Fruit fly (Drosophila melanogaster) whole organism, wandering third instar larva: Measurements from ENCODE around the gene scyl.
A peak's percentile ranks its signal among the peaks of the same experiment; 100 is the strongest.

ENCODE experiments used
- Abd-B ChIP-seq: fragments of >200 bp; optimal IDR thresholded peaks from 2 replicates; lab custom pipeline; 2017; ENCODE audit warnings: missing biosample characterization, missing genetic modification characterization
- CG32264 ChIP-seq: fragments of 200-800 bp; sonication (Bioruptor generic); optimal IDR thresholded peaks from 2 replicates; lab custom pipeline; 2016; ENCODE audit warnings: missing biosample characterization, missing genetic modification characterization
- CG9705 ChIP-seq: fragments of 200-800 bp; sonication (Bioruptor generic); optimal IDR thresholded peaks from 2 replicates; lab custom pipeline; 2018; ENCODE audit warnings: missing biosample characterization, mild to moderate bottlenecking, missing genetic modification characterization
- CrebA ChIP-seq: fragments of 200-800 bp; sonication (Bioruptor generic); optimal IDR thresholded peaks from 2 replicates; lab custom pipeline; 2016; ENCODE audit warnings: missing biosample characterization, mild to moderate bottlenecking, missing genetic modification characterization, borderline replicate concordance
- Dfd ChIP-seq: fragments of >200 bp; optimal IDR thresholded peaks from 2 replicates; lab custom pipeline; 2017; ENCODE audit warnings: missing biosample characterization, missing genetic modification characterization
- Dif ChIP-seq: fragments of 200-275, 200-300 bp; sonication (Bioruptor generic); optimal IDR thresholded peaks from 2 replicates; lab custom pipeline; 2018; ENCODE audit warnings: missing biosample characterization, missing genetic modification characterization; ENCODE audit not compliant: partially characterized antibody
- GATAd ChIP-seq: sonication (Bioruptor generic); optimal IDR thresholded peaks from 2 replicates; lab custom pipeline; 2016; ENCODE audit warnings: missing biosample characterization, missing genetic modification characterization
- HLH106 ChIP-seq: fragments of 200-800 bp; optimal IDR thresholded peaks from 3 replicates; lab custom pipeline; 2019; ENCODE audit warnings: missing biosample characterization, mild to moderate bottlenecking, missing genetic modification characterization, moderate library complexity
- Hnf4 ChIP-seq: fragments of 200-800 bp; sonication (Bioruptor generic); optimal IDR thresholded peaks from 2 replicates; lab custom pipeline; 2016; ENCODE audit warnings: missing biosample characterization, mild to moderate bottlenecking, missing genetic modification characterization
- Hr78 ChIP-seq: fragments of >200 bp; optimal IDR thresholded peaks from 2 replicates; lab custom pipeline; 2017; ENCODE audit warnings: missing biosample characterization, missing genetic modification characterization
- Hr83 ChIP-seq: fragments of 200-300 bp; sonication (Bioruptor generic); optimal IDR thresholded peaks from 2 replicates; lab custom pipeline; 2016; ENCODE audit warnings: missing biosample characterization, mild to moderate bottlenecking, missing genetic modification characterization, moderate library complexity; ENCODE audit not compliant: poor library complexity, severe bottlenecking
- Jra ChIP-seq: sonication (Bioruptor generic); optimal IDR thresholded peaks from 2 replicates; lab custom pipeline; 2016; ENCODE audit warnings: missing biosample characterization, missing genetic modification characterization
- Mio ChIP-seq: sonication (Bioruptor generic); optimal IDR thresholded peaks from 2 replicates; lab custom pipeline; 2016; ENCODE audit warnings: missing biosample characterization, missing genetic modification characterization
- Myc ChIP-seq: fragments of >200 bp; optimal IDR thresholded peaks from 2 replicates; lab custom pipeline; 2017
- N ChIP-seq: fragments of >200 bp; optimal IDR thresholded peaks from 2 replicates; lab custom pipeline; 2018; ENCODE audit warnings: missing biosample characterization, missing external identifiers, missing genetic modification characterization
- OdsH ChIP-seq: fragments of 200-800 bp; sonication (Bioruptor generic); optimal IDR thresholded peaks from 2 replicates; lab custom pipeline; 2016; ENCODE audit warnings: missing biosample characterization, mild to moderate bottlenecking, missing genetic modification characterization
- Rel ChIP-seq, 2 experiments: fragments of 200-800 bp; sonication (Bioruptor generic) in 1 of 2; optimal IDR thresholded peaks; 2 replicates in 1 of 2; 3 replicates in 1 of 2; lab custom pipeline; 2016 to 2019; ENCODE audit warnings: mild to moderate bottlenecking in 2 of 2, missing biosample characterization in 2 of 2, missing genetic modification characterization in 2 of 2, moderate library complexity in 1 of 2
- Sp1 ChIP-seq: fragments of 200-800 bp; sonication (Bioruptor generic); optimal IDR thresholded peaks from 3 replicates; lab custom pipeline; 2019; ENCODE audit warnings: missing biosample characterization, mild to moderate bottlenecking, missing genetic modification characterization, moderate library complexity
- Vsx2 ChIP-seq: fragments of 200-300, 225-300 bp; sonication (Bioruptor generic); optimal IDR thresholded peaks from 2 replicates; lab custom pipeline; 2018; ENCODE audit warnings: missing biosample characterization, missing genetic modification characterization; ENCODE audit not compliant: partially characterized antibody
- br ChIP-seq: fragments of 200-800 bp; sonication (Bioruptor generic); optimal IDR thresholded peaks from 2 replicates; lab custom pipeline; 2016; ENCODE audit warnings: missing biosample characterization, missing genetic modification characterization
- brk ChIP-seq: fragments of 200-800 bp; sonication (Bioruptor generic); optimal IDR thresholded peaks from 2 replicates; lab custom pipeline; 2016; ENCODE audit warnings: missing biosample characterization, mild to moderate bottlenecking, missing genetic modification characterization
- dl ChIP-seq, 2 experiments: fragments of 175-275, 200-275 bp in 1 of 2; fragments of 200-275 bp in 1 of 2; sonication (Bioruptor generic); optimal IDR thresholded peaks; lab custom pipeline; 2018; ENCODE audit warnings: mild to moderate bottlenecking in 2 of 2, missing biosample characterization in 2 of 2, missing genetic modification characterization in 2 of 2, moderate library complexity in 2 of 2; ENCODE audit not compliant: partially characterized antibody in 2 of 2, insufficient read depth in 1 of 2
- dmrt93B ChIP-seq: fragments of 200-800 bp; sonication (Bioruptor generic); optimal IDR thresholded peaks from 2 replicates; lab custom pipeline; 2018; ENCODE audit warnings: missing biosample characterization, mild to moderate bottlenecking, missing genetic modification characterization
- dsf ChIP-seq: sonication (Bioruptor generic); optimal IDR thresholded peaks from 2 replicates; lab custom pipeline; 2016; ENCODE audit warnings: missing biosample characterization, missing genetic modification characterization, borderline replicate concordance
- ey ChIP-seq: fragments of 200-800 bp; sonication (Bioruptor generic); optimal IDR thresholded peaks from 2 replicates; lab custom pipeline; 2016; ENCODE audit warnings: missing biosample characterization, missing genetic modification characterization
- foxo ChIP-seq, 2 experiments: fragments of 200-800 bp; sonication (Bioruptor generic); optimal IDR thresholded peaks; 2 replicates in 1 of 2; 3 replicates in 1 of 2; lab custom pipeline; 2016 to 2017; ENCODE audit warnings: missing biosample characterization in 2 of 2, missing genetic modification characterization in 2 of 2
- fru ChIP-seq: fragments of 200-800 bp; sonication (Bioruptor generic); optimal IDR thresholded peaks from 3 replicates; lab custom pipeline; 2016; ENCODE audit warnings: missing biosample characterization, mild to moderate bottlenecking, missing genetic modification characterization
- h ChIP-seq: fragments of 200-800 bp; sonication (Bioruptor generic); optimal IDR thresholded peaks from 3 replicates; lab custom pipeline; 2016; ENCODE audit warnings: missing biosample characterization, mild to moderate bottlenecking, missing genetic modification characterization
- jim ChIP-seq: fragments of 175-275, 200-325 bp; sonication (Bioruptor generic); optimal IDR thresholded peaks from 2 replicates; lab custom pipeline; 2016; ENCODE audit warnings: missing biosample characterization, mild to moderate bottlenecking, missing genetic modification characterization
- lola ChIP-seq: fragments of >200 bp; optimal IDR thresholded peaks from 2 replicates; lab custom pipeline; 2017; ENCODE audit warnings: missing biosample characterization, missing genetic modification characterization
- pan ChIP-seq: fragments of >200 bp; optimal IDR thresholded peaks from 2 replicates; lab custom pipeline; 2017
- psq ChIP-seq: fragments of 200-800 bp; sonication (Bioruptor generic); optimal IDR thresholded peaks from 3 replicates; lab custom pipeline; 2017; ENCODE audit warnings: missing biosample characterization, mild to moderate bottlenecking, missing genetic modification characterization, moderate library complexity
- rgr ChIP-seq: fragments of 200-800 bp; sonication (Bioruptor generic); optimal IDR thresholded peaks from 3 replicates; lab custom pipeline; 2016; ENCODE audit warnings: missing biosample characterization, mild to moderate bottlenecking, missing genetic modification characterization
- sage ChIP-seq: fragments of 200-800 bp; sonication (Bioruptor generic); optimal IDR thresholded peaks from 2 replicates; lab custom pipeline; 2016; ENCODE audit warnings: missing biosample characterization, mild to moderate bottlenecking, missing genetic modification characterization
- sv ChIP-seq: fragments of 200-800 bp; sonication (Bioruptor generic); optimal IDR thresholded peaks from 3 replicates; lab custom pipeline; 2016; ENCODE audit warnings: missing biosample characterization, missing genetic modification characterization
- tai ChIP-seq: sonication (Bioruptor generic); optimal IDR thresholded peaks from 2 replicates; lab custom pipeline; 2016; ENCODE audit warnings: missing biosample characterization, missing genetic modification characterization
- usp ChIP-seq: fragments of >200 bp; optimal IDR thresholded peaks from 2 replicates; lab custom pipeline; 2017; ENCODE audit warnings: missing biosample characterization, missing genetic modification characterization
- woc ChIP-seq: sonication (Bioruptor generic); optimal IDR thresholded peaks from 2 replicates; lab custom pipeline; 2016; ENCODE audit warnings: missing biosample characterization, mild to moderate bottlenecking, missing genetic modification characterization

The scyl gene

dm6 chr3L:11295777-11296149, 43.7 kb downstream of the scyl start, which contains the start of gene Dyro:
Gene Dyro (minus strand): TSS chr3L:11295919.
- peak; percentile 35 for TF ChIP-seq Dif (GFP tag; lab: Kevin White, UChicago)
- no peak for TF ChIP-seq ey
- TF ChIP-seq Jra (GFP tag; lab: Kevin White, UChicago), result no peak
- TF ChIP-seq foxo (GFP tag; optimal IDR thresholded peaks at IDR 0.05; lab: Kevin White, UChicago), result no peak
- TF ChIP-seq h (GFP tag; lab: Kevin White, UChicago), result no peak
- no peak for TF ChIP-seq Rel (GFP tag; optimal IDR thresholded peaks at IDR 0.05; lab: Kevin White, UChicago)
- no peak for TF ChIP-seq Rel (tag; optimal IDR thresholded peaks at IDR 0.05; lab: Kevin White, UChicago)
- no peak for TF ChIP-seq Vsx2 (GFP tag; lab: Kevin White, UChicago)
- no peak for TF ChIP-seq Dfd
- TF ChIP-seq HLH106 (tag; lab: Kevin White, UChicago), result no peak
- TF ChIP-seq Hr83, result peak; percentile 34
- no peak for TF ChIP-seq br
- TF ChIP-seq sage (GFP tag; lab: Kevin White, UChicago), result no peak
- no peak for TF ChIP-seq pan (lab: Kevin White, UChicago)
- TF ChIP-seq Abd-B (GFP tag; lab: Kevin White, UChicago), result no peak
- TF ChIP-seq sv (GFP tag; lab: Kevin White, UChicago), result no peak

dm6 chr3L:11296150-11296800, 44.2 kb downstream of the scyl start:
- TF ChIP-seq fru (GFP tag; lab: Kevin White, UChicago) (peak; percentile 65), tai (GFP tag; lab: Kevin White, UChicago) (peak; percentile 18), dsf (GFP tag; lab: Kevin White, UChicago) (no peak), Abd-B (GFP tag; lab: Kevin White, UChicago) (no peak), brk (GFP tag; lab: Kevin White, UChicago) (peak; percentile 30), Dfd (no peak), Vsx2 (GFP tag; lab: Kevin White, UChicago) (peak; percentile 15), N (GFP tag; lab: Kevin White, UChicago) (no peak), br (peak; percentile 74), Hnf4 (peak; percentile 26), Hr78 (GFP tag; lab: Kevin White, UChicago) (no peak), sage (GFP tag; lab: Kevin White, UChicago) (peak; percentile 10), CG9705 (GFP tag; lab: Kevin White, UChicago) (no peak), CG32264 (GFP tag; lab: Kevin White, UChicago) (no peak), Myc (lab: Kevin White, UChicago) (no peak), lola (GFP tag; lab: Kevin White, UChicago) (no peak), Jra (GFP tag; lab: Kevin White, UChicago) (no peak), h (GFP tag; lab: Kevin White, UChicago) (peak; percentile 39), jim (GFP tag; lab: Kevin White, UChicago) (no peak), Sp1 (GFP tag; lab: Kevin White, UChicago) (peak; percentile 81), Hr83 (no peak), woc (GFP tag; lab: Kevin White, UChicago) (no peak), Dif (GFP tag; lab: Kevin White, UChicago) (peak; percentile 67), rgr (peak; percentile 43), pan (lab: Kevin White, UChicago) (no peak), HLH106 (tag; lab: Kevin White, UChicago) (peak; percentile 74), Rel (GFP tag; optimal IDR thresholded peaks at IDR 0.05; lab: Kevin White, UChicago) (no peak), Rel (tag; optimal IDR thresholded peaks at IDR 0.05; lab: Kevin White, UChicago) (no peak), OdsH (GFP tag; lab: Kevin White, UChicago) (peak; percentile 73), psq (GFP tag; lab: Kevin White, UChicago) (peak; percentile 73), usp (GFP tag; lab: Kevin White, UChicago) (no peak), ey (peak; percentile 79), sv (GFP tag; lab: Kevin White, UChicago) (peak; percentile 90), dmrt93B (peak; percentile 75), GATAd (GFP tag; lab: Kevin White, UChicago) (no peak), dl (GFP tag; optimal IDR thresholded peaks at IDR 0.05; lab: Kevin White, UChicago; ENCODE audit: insufficient read depth in 1 of 2, partially characterized antibody in 2 of 2) (peak; percentile 56 to 61), CrebA (no peak), Mio (GFP tag; lab: Kevin White, UChicago) (no peak), foxo (GFP tag; optimal IDR thresholded peaks at IDR 0.05; lab: Kevin White, UChicago) (peak in 1 of 2 experiments; percentile 82)
- TF ChIP-seq, all 38 proteins: peak for 19
